Worm (Caenorhabditis elegans) whole organism, L1 larva: ENCODE data around the gene mec-4.

Experiments used
- F16B12.6 ChIP-seq: fragments of 150-350 bp; optimal IDR thresholded peaks from 2 replicates; lab custom pipeline; 2014; ENCODE audit warnings: missing biosample characterization, missing genetic modification characterization
- ces-1 ChIP-seq: fragments of 150-350 bp; optimal IDR thresholded peaks from 2 replicates; lab custom pipeline; 2014; ENCODE audit warnings: missing biosample characterization, missing genetic modification reagents, missing genetic modification characterization
- nhr-237 ChIP-seq: fragments of 150-350 bp; optimal IDR thresholded peaks from 2 replicates; lab custom pipeline; 2014; ENCODE audit warnings: missing biosample characterization, missing genetic modification characterization
- pqm-1 ChIP-seq: sonication (generic microtip); optimal IDR thresholded peaks from 3 replicates; lab custom pipeline; 2017; ENCODE audit warnings: missing biosample characterization, missing genetic modification characterization
- unc-130 ChIP-seq: fragments of 150-350 bp; optimal IDR thresholded peaks from 2 replicates; lab custom pipeline; 2017; ENCODE audit warnings: missing biosample characterization, missing genetic modification characterization, inconsistent platforms

ce11 chrX:16815508-16815907 is 8.6 kb upstream of the mec-4 start:
- TF ChIP-seq unc-130 (tag; lab: Kevin White, UChicago): no peak
- TF ChIP-seq pqm-1 (tag; lab: Kevin White, UChicago): no peak
- no peak for TF ChIP-seq ces-1 (GFP tag; lab: Kevin White, UChicago)
- TF ChIP-seq F16B12.6: no peak
- no peak for TF ChIP-seq nhr-237
